Worm (Caenorhabditis elegans) whole organism, L4/young adult: Measurements from ENCODE around the gene str-48.

Source experiments
- W03F9.2 ChIP-seq: fragments of 150-350 bp; optimal IDR thresholded peaks from 2 replicates; lab custom pipeline; 2014; ENCODE audit warnings: missing biosample characterization, missing genetic modification characterization
- dao-5 ChIP-seq: sonication (generic microtip); optimal IDR thresholded peaks from 2 replicates; lab custom pipeline; 2016; ENCODE audit warnings: missing genotype, missing genetic modification characterization, moderate library complexity, missing compliant biosample characterization
- him-1 ChIP-seq: sonication (generic microtip); optimal IDR thresholded peaks from 2 replicates; lab custom pipeline; 2016; ENCODE audit warnings: missing genotype, missing genetic modification reagents, missing genetic modification characterization, missing compliant biosample characterization

- TF ChIP-seq W03F9.2 (tag; lab: Kevin White, UChicago) (no peak), dao-5 (tag; lab: Kevin White, UChicago) (no peak), him-1 (no peak)
Observed at ce11 chrIV:7139143-7139542, 17.3 kb downstream of the str-48 start.
